Worm (Caenorhabditis elegans) whole organism, midembryonic: ENCODE data around the gene sprp-4.

Experiments
- T22C8.4 ChIP-seq: fragments of 200-800 bp; sonication (Bioruptor generic); IDR thresholded peaks from 2 replicates; pipeline ENCODE4 v1.3.6; 2022; ENCODE audit warnings: missing genetic modification characterization, missing compliant biosample characterization
- cog-1 ChIP-seq: sonication (generic microtip); optimal IDR thresholded peaks from 2 replicates; lab custom pipeline; 2016; ENCODE audit warnings: missing genetic modification characterization, missing compliant biosample characterization
- flt-1 ChIP-seq: fragments of 200-800 bp; sonication (Bioruptor generic); IDR thresholded peaks from 2 replicates; pipeline ENCODE4 v1.3.6; 2022; ENCODE audit warnings: missing genetic modification characterization, missing compliant biosample characterization
- klf-2 ChIP-seq: fragments of 200-800 bp; sonication (Bioruptor generic); conservative IDR thresholded peaks from 2 replicates; pipeline ENCODE4 v1.3.6; 2022; ENCODE audit warnings: missing genetic modification reagents, missing genetic modification characterization, missing compliant biosample characterization
- med-1 ChIP-seq: sonication (generic microtip); optimal IDR thresholded peaks from 2 replicates; lab custom pipeline; 2017; ENCODE audit warnings: missing genetic modification characterization, mild to moderate bottlenecking, missing compliant biosample characterization, antibody characterized with exemption, missing genetic modification reagents; ENCODE audit not compliant: insufficient read depth
- ref-1 ChIP-seq: fragments of 200-800 bp; sonication (Bioruptor generic); conservative IDR thresholded peaks from 2 replicates; pipeline ENCODE4 v1.3.6; 2022; ENCODE audit warnings: missing genetic modification reagents, missing genetic modification characterization, missing compliant biosample characterization
- tab-1 ChIP-seq: fragments of 200-800 bp; sonication (Bioruptor generic); IDR thresholded peaks from 2 replicates; pipeline ENCODE4 v1.3.6; 2022; ENCODE audit warnings: missing genetic modification characterization, missing compliant biosample characterization
- ztf-23 ChIP-seq: fragments of 200-800 bp; sonication (Bioruptor generic); IDR thresholded peaks from 2 replicates; pipeline ENCODE4 v1.3.6; 2022; ENCODE audit warnings: missing genetic modification reagents, missing genetic modification characterization, missing compliant biosample characterization
- ztf-29 ChIP-seq: fragments of 200-800 bp; sonication (Bioruptor generic); IDR thresholded peaks from 2 replicates; pipeline ENCODE4 v1.3.6; 2022; ENCODE audit warnings: missing genetic modification reagents, missing genetic modification characterization, missing compliant biosample characterization

sprp-4 gene

DNA sequence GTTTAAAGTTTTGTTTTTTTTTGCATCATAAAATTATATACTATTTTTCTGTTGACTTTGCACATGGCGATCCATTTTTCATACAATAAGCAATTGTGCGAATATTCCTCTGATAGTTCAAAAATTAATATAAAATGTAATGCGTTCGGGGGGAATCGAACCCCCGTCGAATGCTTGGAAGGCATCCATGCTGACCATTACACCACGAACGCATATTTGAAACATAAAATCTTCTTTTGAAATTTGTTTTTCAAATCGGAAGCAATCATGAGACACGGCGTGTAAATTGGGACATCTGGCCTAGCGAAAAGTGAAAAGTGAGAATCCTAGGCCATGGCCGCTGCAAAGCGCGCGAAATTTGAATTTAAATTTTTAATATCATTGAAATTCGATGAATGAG, 35.0 kb downstream of the sprp-4 start:
- peak; percentile 8; the same call in 1 of the 2 replicates for TF ChIP-seq T22C8.4 (GFP tag; lab: Robert Waterston, UW)

DNA sequence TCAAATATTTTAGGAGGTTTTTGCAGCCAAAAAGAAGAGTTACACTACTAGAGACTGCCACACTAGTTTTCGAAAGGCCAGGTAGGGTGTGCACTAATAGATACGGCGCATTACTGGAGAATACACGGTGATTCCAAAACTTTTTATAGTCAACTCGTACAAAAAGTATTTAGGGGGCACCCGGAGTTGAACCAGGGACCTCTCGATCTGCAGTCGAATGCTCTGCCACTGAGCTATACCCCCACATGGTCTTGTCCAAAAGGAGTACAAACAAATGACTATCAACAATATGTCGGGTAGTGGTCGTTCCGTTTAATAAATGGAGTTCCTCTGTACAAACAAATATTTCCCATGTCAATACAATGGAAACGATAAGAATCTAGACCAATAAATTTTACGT, 35.5 kb downstream of the sprp-4 start:
- no peak for TF ChIP-seq cog-1 (tag; lab: Kevin White, UChicago)
- peak; percentile 48; the same call in 1 of the 2 replicates for TF ChIP-seq ref-1 (GFP tag; lab: Robert Waterston, UW)
- TF ChIP-seq tab-1: peak; percentile 80
- peak; percentile 89 for TF ChIP-seq flt-1 (GFP tag; lab: Robert Waterston, UW)
- no peak for TF ChIP-seq med-1
- peak; percentile 51 for TF ChIP-seq T22C8.4 (GFP tag; lab: Robert Waterston, UW)
- TF ChIP-seq ztf-29 (GFP tag; lab: Robert Waterston, UW): no peak
- TF ChIP-seq klf-2: peak; percentile 65; the same call in 1 of the 2 replicates
- peak; percentile 69; the same call in 1 of the 2 replicates for TF ChIP-seq ztf-23 (GFP tag; lab: Robert Waterston, UW)

DNA sequence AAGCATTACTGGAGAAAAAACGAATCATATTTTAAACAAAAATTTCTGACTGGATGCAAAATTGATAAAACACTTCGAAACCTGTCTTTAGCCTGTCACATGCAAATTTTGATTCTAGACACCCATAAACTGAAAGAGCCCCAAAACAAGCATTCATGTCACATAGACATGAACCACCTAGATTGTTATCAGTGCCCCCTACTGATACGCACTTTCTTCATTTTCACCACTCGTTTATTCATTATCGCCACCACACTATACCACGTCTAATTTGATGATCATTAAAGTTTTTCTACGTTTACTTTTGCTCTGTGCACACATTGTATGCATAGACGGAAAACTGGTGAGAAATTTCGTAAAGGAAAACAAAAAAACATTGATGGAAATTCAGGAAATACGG, 41.5 kb downstream of the sprp-4 start, which contains the start of gene cnnm-2:
TSS of gene cnnm-2 (plus strand) at position 190 of the 400 bp plus-strand sequence.
- no peak for TF ChIP-seq ref-1 (GFP tag; lab: Robert Waterston, UW)
- no peak for TF ChIP-seq flt-1 (GFP tag; lab: Robert Waterston, UW)
- TF ChIP-seq med-1: no peak
- no peak for TF ChIP-seq ztf-23 (GFP tag; lab: Robert Waterston, UW)
- no peak for TF ChIP-seq tab-1
- no peak for TF ChIP-seq ztf-29 (GFP tag; lab: Robert Waterston, UW)
- no peak for TF ChIP-seq cog-1 (tag; lab: Kevin White, UChicago)

DNA sequence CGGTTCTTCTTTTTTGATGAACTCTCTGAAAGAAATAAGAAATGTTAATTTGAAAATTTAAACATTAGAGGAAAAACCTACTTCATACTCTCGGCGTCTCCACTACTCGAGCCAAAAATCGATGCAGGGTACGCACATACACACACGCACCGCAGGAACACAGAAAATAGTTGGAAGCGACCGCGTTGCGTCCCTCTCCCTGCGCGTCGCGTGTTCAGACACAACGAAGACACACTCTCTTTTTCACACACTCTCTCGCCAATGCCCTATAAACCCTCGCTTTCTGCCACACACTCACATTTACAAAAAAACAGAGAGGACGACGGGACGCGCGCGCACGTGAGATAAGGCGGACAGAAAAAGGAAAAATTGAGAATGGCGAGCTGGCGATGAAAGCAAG, 42.5 kb downstream of the sprp-4 start, which contains the start of gene R04E5.9:
TSS of gene R04E5.9 (minus strand) at position 235 of the 400 bp plus-strand sequence.
- TF ChIP-seq cog-1 (tag; lab: Kevin White, UChicago): peak; percentile 78
- TF ChIP-seq ztf-23 (GFP tag; lab: Robert Waterston, UW): no peak
- peak; percentile 69 for TF ChIP-seq T22C8.4 (GFP tag; lab: Robert Waterston, UW)
- 0 out of 2 replicates have a peak, but pooled peaks have one; percentile 26 for TF ChIP-seq flt-1 (GFP tag; lab: Robert Waterston, UW)
- TF ChIP-seq ztf-29 (GFP tag; lab: Robert Waterston, UW): no peak
- TF ChIP-seq med-1: no peak

DNA sequence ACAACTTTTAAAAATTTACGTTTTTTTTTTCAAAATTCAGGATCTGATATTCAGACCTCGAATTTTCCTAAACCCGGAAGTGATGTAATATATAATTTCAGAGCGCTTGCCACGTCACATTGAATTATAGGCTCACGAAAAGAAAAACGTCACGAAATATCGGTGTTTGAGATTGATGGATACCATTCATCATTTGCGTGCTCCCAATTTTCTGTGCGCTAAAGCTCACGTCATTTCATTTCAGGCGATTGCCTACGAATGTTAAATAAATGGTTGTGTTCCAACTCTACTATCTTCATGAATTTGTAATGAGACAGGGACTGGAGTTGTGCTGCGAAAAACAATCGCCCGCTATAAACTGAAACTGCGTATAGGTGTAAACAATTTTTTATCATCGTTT, 44.7 kb downstream of the sprp-4 start:
- TF ChIP-seq med-1 (no peak), tab-1 (no peak), ref-1 (GFP tag; lab: Robert Waterston, UW) (no peak), ztf-23 (GFP tag; lab: Robert Waterston, UW) (no peak), cog-1 (tag; lab: Kevin White, UChicago) (no peak), klf-2 (no peak), T22C8.4 (GFP tag; lab: Robert Waterston, UW) (no peak), ztf-29 (GFP tag; lab: Robert Waterston, UW) (no peak), flt-1 (GFP tag; lab: Robert Waterston, UW) (no peak)

DNA sequence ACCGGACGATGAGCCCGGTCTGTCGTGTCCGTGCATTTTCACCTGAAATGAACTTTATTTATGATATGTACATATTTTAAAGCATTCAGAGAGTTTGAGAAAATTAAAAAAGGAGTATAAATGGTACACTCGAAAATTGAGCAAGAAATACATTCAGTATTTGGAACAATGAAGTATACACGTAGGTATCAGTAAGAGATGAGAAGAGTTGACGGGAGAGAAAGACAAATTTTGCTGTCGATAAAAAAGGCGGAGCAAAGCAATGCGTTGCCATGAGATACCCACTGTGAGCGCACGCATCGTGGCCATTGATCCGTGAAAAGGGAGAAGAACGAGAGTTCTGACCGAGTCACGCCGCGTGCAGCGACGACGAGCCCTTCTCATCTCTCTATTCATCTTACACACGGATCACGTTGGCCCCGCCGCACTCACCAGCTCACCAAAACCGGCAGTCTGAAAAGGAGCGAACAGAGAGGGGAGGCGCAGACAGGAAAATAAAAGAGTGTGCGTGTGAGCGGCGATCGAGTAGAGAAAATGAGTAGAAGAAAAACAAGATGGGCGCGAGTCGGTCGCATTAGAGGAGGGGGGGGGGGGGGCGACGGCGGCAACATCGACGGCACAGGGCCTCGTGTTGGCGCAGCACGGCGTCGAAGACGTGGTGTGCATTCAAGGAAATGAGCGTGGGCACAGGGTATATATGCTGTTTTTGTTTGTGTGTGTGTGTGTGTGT, 47.2 kb downstream of the sprp-4 start, which contains the start of gene R04E5.8:
TSS of gene R04E5.8 (minus strand) at position 51 of the 730 bp plus-strand sequence.
- TF ChIP-seq flt-1 (GFP tag; lab: Robert Waterston, UW) (0 out of 2 replicates have a peak, but pooled peaks have one; percentile 41), ztf-29 (GFP tag; lab: Robert Waterston, UW) (no peak)

DNA sequence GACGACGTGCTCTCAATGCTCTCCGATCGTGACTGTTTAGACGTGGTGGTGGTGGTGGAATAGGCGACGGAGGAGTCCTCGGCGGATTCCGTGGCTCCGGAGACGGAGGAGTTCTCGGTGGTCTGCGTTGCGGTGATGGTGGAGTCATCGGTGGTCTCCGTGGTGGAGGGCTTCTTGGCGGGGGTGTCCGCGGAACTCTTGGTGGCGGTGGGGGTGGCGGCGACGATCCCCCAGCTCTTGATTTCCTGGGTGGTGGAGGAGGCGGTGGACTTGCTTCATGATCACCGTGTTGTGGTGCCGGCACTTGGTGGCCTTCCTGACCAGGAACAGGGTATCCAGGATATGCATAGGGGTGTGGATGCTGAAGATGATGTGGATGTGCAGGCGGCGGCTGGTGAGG, 47.9 kb downstream of the sprp-4 start:
- TF ChIP-seq ztf-23 (GFP tag; lab: Robert Waterston, UW) (no peak), cog-1 (tag; lab: Kevin White, UChicago) (no peak), flt-1 (GFP tag; lab: Robert Waterston, UW) (no peak), klf-2 (no peak), med-1 (no peak), T22C8.4 (GFP tag; lab: Robert Waterston, UW) (no peak), ztf-29 (GFP tag; lab: Robert Waterston, UW) (no peak), ref-1 (GFP tag; lab: Robert Waterston, UW) (no peak), tab-1 (no peak)

DNA sequence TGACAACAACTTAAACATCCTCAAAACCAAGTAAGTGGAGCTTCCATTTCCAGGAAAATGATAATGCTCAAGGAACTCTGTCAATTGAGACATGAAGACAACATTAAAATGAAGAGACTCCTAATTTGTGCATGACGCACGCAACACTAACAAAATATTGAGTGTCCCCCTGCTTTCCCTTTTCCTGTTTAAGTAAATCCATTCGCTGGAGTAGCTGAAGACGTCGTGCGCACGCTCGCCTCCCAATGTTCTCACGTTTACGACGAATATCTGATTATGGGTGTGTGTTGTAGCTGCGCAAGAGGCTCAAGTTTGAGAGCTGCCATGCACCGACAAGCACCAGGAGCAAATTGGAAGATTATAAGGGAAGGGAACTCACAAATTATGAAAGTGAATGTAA, 52.4 kb downstream of the sprp-4 start:
- TF ChIP-seq med-1 (no peak), cog-1 (tag; lab: Kevin White, UChicago) (peak; percentile 2)

DNA sequence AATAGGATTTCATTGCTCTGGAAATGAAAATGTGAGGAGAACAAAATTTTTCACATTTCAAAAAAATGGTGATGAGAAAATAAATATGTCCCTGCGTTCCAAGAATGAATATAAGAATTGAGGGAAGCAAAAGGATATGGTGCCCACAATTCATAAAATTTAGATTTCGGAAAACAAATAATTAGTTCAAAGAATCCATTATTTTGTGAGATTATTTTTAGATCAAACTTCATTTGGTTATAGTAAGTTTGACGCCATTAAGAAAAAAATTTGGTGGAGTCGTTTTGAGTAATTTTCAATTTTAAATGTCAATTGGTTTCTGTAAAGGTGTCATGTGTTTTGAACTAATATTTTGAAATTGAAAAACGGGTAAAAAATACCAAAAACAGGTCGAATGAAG, 53.1 kb downstream of the sprp-4 start:
- TF ChIP-seq cog-1 (tag; lab: Kevin White, UChicago) (no peak), tab-1 (no peak), med-1 (no peak), ztf-29 (GFP tag; lab: Robert Waterston, UW) (no peak), ref-1 (GFP tag; lab: Robert Waterston, UW) (no peak), klf-2 (no peak), ztf-23 (GFP tag; lab: Robert Waterston, UW) (no peak), T22C8.4 (GFP tag; lab: Robert Waterston, UW) (no peak), flt-1 (GFP tag; lab: Robert Waterston, UW) (no peak)

DNA sequence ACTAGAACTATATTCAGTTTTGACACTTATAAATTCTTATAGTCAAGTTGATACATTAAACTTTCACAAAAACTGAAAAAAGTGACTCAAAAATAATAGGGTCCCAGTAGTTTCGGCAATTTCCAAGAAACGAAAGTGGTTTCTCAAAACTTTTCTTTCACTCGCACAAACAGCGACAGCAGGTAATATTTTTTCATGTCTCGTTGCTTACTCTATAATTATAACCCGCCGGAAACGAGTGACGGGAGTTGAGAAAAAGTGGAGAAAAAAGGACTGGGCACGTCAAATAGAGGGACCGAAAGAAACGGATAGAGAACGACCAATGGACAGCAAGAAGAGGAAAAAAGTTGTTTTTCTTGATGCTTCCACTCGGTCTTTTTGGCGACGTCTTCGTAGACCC, 53.5 kb downstream of the sprp-4 start:
- TF ChIP-seq ref-1 (GFP tag; lab: Robert Waterston, UW): no peak
- no peak for TF ChIP-seq T22C8.4 (GFP tag; lab: Robert Waterston, UW)
- no peak for TF ChIP-seq tab-1
- TF ChIP-seq klf-2: no peak
- no peak for TF ChIP-seq ztf-29 (GFP tag; lab: Robert Waterston, UW)
- no peak for TF ChIP-seq flt-1 (GFP tag; lab: Robert Waterston, UW)
- no peak for TF ChIP-seq ztf-23 (GFP tag; lab: Robert Waterston, UW)
- no peak for TF ChIP-seq cog-1 (tag; lab: Kevin White, UChicago)
